Worm (Caenorhabditis elegans): ENCODE data around the gene K09E9.1.

Gene K09E9.1

ce11 chrX:15650428-15650827, 30.1 kb downstream of the K09E9.1 start:
- TF ChIP-seq sma-9 (GFP tag; optimal IDR thresholded peaks at IDR 0.05) (no peak), sma-9 (tag; optimal IDR thresholded peaks at IDR 0.05) (no peak), snpc-4 (tag; optimal IDR thresholded peaks at IDR 0.05) (peak; percentile 1)

- TF ChIP-seq ztf-11 (tag; optimal IDR thresholded peaks at IDR 0.05) (no peak), ztf-1 (GFP tag; conservative IDR thresholded peaks at IDR 0.05) (no peak), mdl-1 (tag; optimal IDR thresholded peaks at IDR 0.05) (no peak), nhr-12 (tag; optimal IDR thresholded peaks at IDR 0.05) (no peak), nhr-6 (tag; optimal IDR thresholded peaks at IDR 0.05) (no peak), sma-9 (GFP tag; optimal IDR thresholded peaks at IDR 0.05) (no peak), sma-9 (tag; optimal IDR thresholded peaks at IDR 0.05) (no peak), lsy-2 (tag; optimal IDR thresholded peaks at IDR 0.05) (no peak), nhr-237 (tag; optimal IDR thresholded peaks at IDR 0.05) (no peak), unc-55 (GFP tag; optimal IDR thresholded peaks at IDR 0.05) (no peak), ztf-4 (tag; optimal IDR thresholded peaks at IDR 0.05) (no peak), nhr-21 (tag; optimal IDR thresholded peaks at IDR 0.05) (no peak), zag-1 (tag; optimal IDR thresholded peaks at IDR 0.05) (no peak), sma-3 (GFP tag; optimal IDR thresholded peaks at IDR 0.05) (no peak), ama-1 (optimal IDR thresholded peaks at IDR 0.05) (no peak), ceh-82 (tag; optimal IDR thresholded peaks at IDR 0.05) (no peak), peb-1 (tag; optimal IDR thresholded peaks at IDR 0.05) (no peak), fos-1 (tag; optimal IDR thresholded peaks at IDR 0.05) (no peak)
Observed at ce11 chrX:15650919-15651420, 30.7 kb downstream of the K09E9.1 start, which contains the start of gene F59D12.3. F59D12.3 (minus strand) TSS chrX:15650969.

- TF ChIP-seq alr-1 (tag; optimal IDR thresholded peaks at IDR 0.05) (no peak), elt-3 (tag; optimal IDR thresholded peaks at IDR 0.05) (no peak), lsy-2 (tag; optimal IDR thresholded peaks at IDR 0.05) (peak in 1 of 2 experiments; percentile 6), aly-2 (tag; optimal IDR thresholded peaks at IDR 0.05) (no peak), mdl-1 (tag; optimal IDR thresholded peaks at IDR 0.05) (no peak), unc-55 (GFP tag; optimal IDR thresholded peaks at IDR 0.05) (peak; percentile 77), C34F6.9 (tag; optimal IDR thresholded peaks at IDR 0.05) (peak; percentile 17), ztf-4 (tag; optimal IDR thresholded peaks at IDR 0.05) (no peak), nhr-77 (tag; optimal IDR thresholded peaks at IDR 0.05) (no peak), unc-62 (GFP tag; optimal IDR thresholded peaks at IDR 0.05) (no peak), dmd-4 (tag; optimal IDR thresholded peaks at IDR 0.05) (no peak), peb-1 (tag; optimal IDR thresholded peaks at IDR 0.05) (no peak), crh-2 (tag; optimal IDR thresholded peaks at IDR 0.05) (peak; percentile 6), sma-9 (GFP tag; optimal IDR thresholded peaks at IDR 0.05) (no peak), sma-9 (tag; optimal IDR thresholded peaks at IDR 0.05) (no peak)
Observed at ce11 chrX:15653196-15653595, 32.9 kb downstream of the K09E9.1 start.

DNA sequence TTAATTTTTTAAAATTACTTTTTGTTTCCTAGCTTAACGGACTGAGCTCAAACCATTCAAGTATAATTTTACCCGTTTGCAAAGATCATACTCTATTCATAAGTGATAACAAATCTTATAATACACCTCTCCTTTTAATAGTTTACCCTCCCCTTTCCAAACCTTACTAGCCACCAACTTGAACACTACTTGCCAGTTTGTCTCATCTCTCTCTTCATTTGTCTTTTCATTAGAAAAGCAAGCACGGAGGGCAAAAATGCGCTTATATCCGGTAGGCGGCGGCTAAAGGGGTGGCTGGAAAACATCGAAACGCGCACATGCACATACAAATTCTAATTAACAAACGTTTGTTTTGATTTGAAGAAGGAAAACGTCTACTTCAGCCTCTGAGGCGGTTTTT, 34.7 kb downstream of the K09E9.1 start:
- TF ChIP-seq R02D3.7 (tag; optimal IDR thresholded peaks at IDR 0.05): no peak
- no peak for TF ChIP-seq unc-39 (tag; optimal IDR thresholded peaks at IDR 0.05)
- TF ChIP-seq gmeb-1 (tag; optimal IDR thresholded peaks at IDR 0.05): no peak
- TF ChIP-seq lin-13 (GFP tag; optimal IDR thresholded peaks at IDR 0.05): no peak

DNA sequence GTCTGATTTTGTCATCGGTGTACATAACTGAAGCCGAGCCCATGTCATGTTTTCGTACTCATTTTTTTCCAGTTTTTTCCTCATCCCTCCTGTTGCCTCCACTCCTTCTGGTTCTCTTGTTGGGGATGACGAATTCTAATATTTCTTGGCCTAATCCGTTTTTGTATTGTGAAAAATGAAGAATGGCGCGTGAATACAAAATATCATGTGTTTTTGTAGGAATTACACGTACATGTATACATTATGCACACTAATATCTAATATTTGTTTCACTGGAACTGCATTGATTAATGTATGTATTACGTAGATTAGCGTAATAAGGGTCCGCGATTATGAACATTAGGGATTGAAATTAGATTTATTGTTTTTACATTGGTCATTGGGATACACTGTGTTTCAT, 35.3 kb downstream of the K09E9.1 start:
- TF ChIP-seq nhr-11 (tag; optimal IDR thresholded peaks at IDR 0.05) (no peak), unc-55 (GFP tag; optimal IDR thresholded peaks at IDR 0.05) (peak; percentile 24)

DNA sequence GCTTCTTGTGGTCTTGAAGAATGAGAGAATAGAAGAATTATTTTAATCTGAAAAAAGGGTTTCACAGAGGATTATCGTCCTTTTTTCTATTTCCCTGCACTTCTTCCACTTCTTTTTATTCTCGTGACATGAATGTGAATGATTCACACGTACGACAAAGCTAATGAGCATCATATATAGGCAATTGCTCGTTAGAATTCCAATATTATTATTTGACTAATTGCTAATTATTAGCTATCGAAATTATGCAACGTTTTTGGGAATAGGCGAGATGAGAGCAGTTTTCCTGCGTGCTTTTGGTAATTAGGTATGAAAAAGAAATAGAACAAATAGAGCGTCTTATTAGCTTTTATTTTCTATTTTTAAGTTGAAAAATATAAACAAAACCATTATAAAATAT, 37.5 kb downstream of the K09E9.1 start:
- TF ChIP-seq unc-55 (GFP tag; optimal IDR thresholded peaks at IDR 0.05) (no peak), nhr-11 (tag; optimal IDR thresholded peaks at IDR 0.05) (no peak), C34F6.9 (tag; optimal IDR thresholded peaks at IDR 0.05) (peak; percentile 28), lsy-2 (tag; optimal IDR thresholded peaks at IDR 0.05) (peak in 1 of 2 experiments; percentile 10), nhr-12 (tag; optimal IDR thresholded peaks at IDR 0.05) (no peak), ztf-11 (tag; optimal IDR thresholded peaks at IDR 0.05) (no peak), nhr-21 (tag; optimal IDR thresholded peaks at IDR 0.05) (no peak), sma-3 (GFP tag; optimal IDR thresholded peaks at IDR 0.05) (no peak), F13H6.1 (tag; optimal IDR thresholded peaks at IDR 0.05) (no peak)

Data from whole organism, L2 larva.